Worm (Caenorhabditis elegans) whole organism, L4 larva: Measurements from ENCODE around the gene Y62H9A.16.

ENCODE experiments used
- T26A8.4 ChIP-seq: fragments of 200-800 bp; sonication (Bioruptor generic); IDR thresholded peaks from 2 replicates; pipeline ENCODE4 v1.3.6; 2022; ENCODE audit warnings: missing genetic modification characterization, missing compliant biosample characterization
- daf-16 ChIP-seq, 3 experiments: sonication (generic microtip); optimal IDR thresholded peaks; 2 replicates each; lab custom pipeline; 2016 to 2017; ENCODE audit warnings: missing genetic modification characterization in 3 of 3, missing genetic modification reagents in 3 of 3, mild to moderate bottlenecking in 2 of 3, missing compliant biosample characterization in 2 of 3, missing biosample characterization in 1 of 3, moderate library complexity in 1 of 3
- daf-8 ChIP-seq: fragments of 200-800 bp; sonication (Bioruptor generic); IDR thresholded peaks from 2 replicates; pipeline ENCODE4 v1.3.6; 2022; ENCODE audit warnings: missing genetic modification characterization, missing compliant biosample characterization
- dmd-8 ChIP-seq: fragments of 200-800 bp; sonication (Bioruptor generic); IDR thresholded peaks from 2 replicates; pipeline ENCODE4 v1.3.6; 2022; ENCODE audit warnings: missing genetic modification characterization, missing compliant biosample characterization
- duxl-1 ChIP-seq: sonication (generic microtip); optimal IDR thresholded peaks from 2 replicates; lab custom pipeline; 2016; ENCODE audit warnings: mild to moderate bottlenecking, missing genetic modification characterization, moderate library complexity, missing compliant biosample characterization; ENCODE audit not compliant: poor library complexity
- fkh-10 ChIP-seq: fragments of 150-350 bp; optimal IDR thresholded peaks from 2 replicates; lab custom pipeline; 2014; ENCODE audit warnings: missing biosample characterization, missing genetic modification reagents, missing genetic modification characterization
- gei-8 ChIP-seq: fragments of 200-800 bp; sonication (Bioruptor generic); optimal IDR thresholded peaks from 2 replicates; lab custom pipeline; 2018; ENCODE audit warnings: mild to moderate bottlenecking, missing genetic modification characterization, missing compliant biosample characterization
- hlh-11 ChIP-seq: fragments of 200-800 bp; sonication (Bioruptor generic); optimal IDR thresholded peaks from 2 replicates; lab custom pipeline; 2018; ENCODE audit warnings: mild to moderate bottlenecking, missing genetic modification characterization, missing compliant biosample characterization
- hlh-30 ChIP-seq: sonication (generic microtip); optimal IDR thresholded peaks from 2 replicates; lab custom pipeline; 2017; ENCODE audit warnings: antibody characterized with exemption, mild to moderate bottlenecking, missing genetic modification characterization, missing compliant biosample characterization; ENCODE audit not compliant: insufficient read depth
- lim-7 ChIP-seq: fragments of 200-800 bp; sonication (Bioruptor generic); IDR thresholded peaks from 2 replicates; pipeline ENCODE4 v1.3.6; 2022; ENCODE audit warnings: missing genetic modification characterization, missing compliant biosample characterization
- madf-5 ChIP-seq, 2 experiments: fragments of 200-800 bp; sonication (Bioruptor generic); IDR thresholded peaks; 2 replicates each; pipeline ENCODE4 v1.3.6; 2022; ENCODE audit warnings: missing compliant biosample characterization in 2 of 2, missing genetic modification characterization in 2 of 2
- mes-2 ChIP-seq: sonication (generic microtip); optimal IDR thresholded peaks from 2 replicates; lab custom pipeline; 2016; ENCODE audit warnings: missing genotype, mild to moderate bottlenecking, missing genetic modification characterization, missing compliant biosample characterization; ENCODE audit not compliant: poor library complexity, severe bottlenecking
- mxl-2 ChIP-seq: fragments of 200-800 bp; sonication (Bioruptor generic); conservative IDR thresholded peaks from 2 replicates; pipeline ENCODE4 v1.3.6; 2022; ENCODE audit warnings: missing genetic modification reagents, missing genetic modification characterization, missing compliant biosample characterization
- mxl-3 ChIP-seq: fragments of 200-800 bp; sonication (Bioruptor generic); optimal IDR thresholded peaks from 2 replicates; lab custom pipeline; 2018; ENCODE audit warnings: mild to moderate bottlenecking, missing genetic modification characterization, missing compliant biosample characterization
- nhr-11 ChIP-seq: fragments of 150-350 bp; optimal IDR thresholded peaks from 2 replicates; lab custom pipeline; 2014; ENCODE audit warnings: missing biosample characterization, missing genetic modification characterization
- nhr-237 ChIP-seq: sonication (generic microtip); optimal IDR thresholded peaks from 2 replicates; lab custom pipeline; 2017; ENCODE audit warnings: missing biosample characterization, missing genetic modification characterization
- nhr-25 ChIP-seq: sonication (generic microtip); optimal IDR thresholded peaks from 2 replicates; lab custom pipeline; 2017; ENCODE audit warnings: missing genetic modification characterization, mild to moderate bottlenecking, missing compliant biosample characterization, antibody characterized with exemption, moderate library complexity, borderline replicate concordance; ENCODE audit not compliant: insufficient read depth
- nhr-28 ChIP-seq: fragments of 150-350 bp; optimal IDR thresholded peaks from 2 replicates; lab custom pipeline; 2014; ENCODE audit warnings: missing biosample characterization, missing genetic modification characterization
- nhr-41 ChIP-seq: fragments of 200-800 bp; sonication (Bioruptor generic); IDR thresholded peaks from 2 replicates; pipeline ENCODE4 v1.3.6; 2022; ENCODE audit warnings: missing genetic modification reagents, missing genetic modification characterization, missing compliant biosample characterization
- nhr-48 ChIP-seq: sonication (generic microtip); optimal IDR thresholded peaks from 2 replicates; lab custom pipeline; 2016; ENCODE audit warnings: mild to moderate bottlenecking, missing genetic modification characterization, missing compliant biosample characterization
- php-3 ChIP-seq: fragments of 200-800 bp; sonication (Bioruptor generic); IDR thresholded peaks from 2 replicates; pipeline ENCODE4 v1.3.6; 2022; ENCODE audit warnings: missing genetic modification reagents, missing genetic modification characterization, missing compliant biosample characterization
- pqm-1 ChIP-seq: sonication (generic microtip); optimal IDR thresholded peaks from 2 replicates; lab custom pipeline; 2017; ENCODE audit warnings: missing biosample characterization, missing genetic modification characterization
- spr-1 ChIP-seq: sonication (generic microtip); optimal IDR thresholded peaks from 2 replicates; lab custom pipeline; 2016; ENCODE audit warnings: mild to moderate bottlenecking, missing genetic modification characterization, missing compliant biosample characterization
- unc-39 ChIP-seq: sonication (generic microtip); optimal IDR thresholded peaks from 2 replicates; lab custom pipeline; 2017; ENCODE audit warnings: missing biosample characterization, missing genetic modification characterization
- unc-62 ChIP-seq, 3 experiments: fragments of 150-350 bp in 1 of 3; sonication (generic microtip); optimal IDR thresholded peaks in 2 of 3; peaks in 1 of 3; 1 replicate in 1 of 3; 2 replicates in 2 of 3; lab custom pipeline; 2014 to 2017; ENCODE audit warnings: missing biosample characterization in 3 of 3, missing genetic modification characterization in 3 of 3, missing genetic modification reagents in 3 of 3, missing genotype in 1 of 3
- vab-7 ChIP-seq: fragments of 200-800 bp; sonication (Bioruptor generic); IDR thresholded peaks from 2 replicates; pipeline ENCODE4 v1.3.6; 2022; ENCODE audit warnings: missing genetic modification reagents, missing genetic modification characterization, missing compliant biosample characterization
- zfp-2 ChIP-seq: sonication (generic microtip); optimal IDR thresholded peaks from 2 replicates; lab custom pipeline; 2016; ENCODE audit warnings: mild to moderate bottlenecking, missing genetic modification characterization, missing compliant biosample characterization
- zfp-3 ChIP-seq: fragments of 200-800 bp; sonication (Bioruptor generic); conservative IDR thresholded peaks from 2 replicates; pipeline ENCODE4 v1.3.6; 2022; ENCODE audit warnings: missing genetic modification reagents, missing genetic modification characterization, missing compliant biosample characterization
- zip-11 ChIP-seq: fragments of 200-800 bp; sonication (Bioruptor generic); IDR thresholded peaks from 2 replicates; pipeline ENCODE4 v1.3.6; 2022; ENCODE audit warnings: missing genetic modification characterization, missing compliant biosample characterization
- zip-2 ChIP-seq: fragments of 150-350 bp; optimal IDR thresholded peaks from 2 replicates; lab custom pipeline; 2014; ENCODE audit warnings: missing biosample characterization, missing genetic modification characterization

The Y62H9A.16 gene

DNA sequence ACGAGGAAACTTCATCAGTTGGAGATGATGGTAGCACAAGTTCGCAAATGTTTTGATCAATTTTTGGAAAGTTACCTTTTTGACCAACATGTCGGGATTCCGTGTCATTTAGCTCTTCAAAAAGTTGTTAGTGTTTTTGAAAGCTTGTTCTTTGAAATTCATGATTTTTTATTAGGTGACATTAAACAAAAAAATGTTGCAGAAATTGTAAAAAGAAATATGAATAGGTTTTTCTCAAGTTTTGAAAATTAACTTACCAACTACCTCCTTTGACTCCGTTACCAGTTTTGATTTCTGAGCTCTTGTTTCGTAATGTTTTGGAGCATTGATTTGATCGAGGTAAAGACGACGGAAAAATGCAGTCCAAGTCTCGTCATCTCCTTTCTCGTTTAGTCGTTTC is 34.0 kb downstream of the Y62H9A.16 start:
- TF ChIP-seq unc-62 (GFP tag; optimal IDR thresholded peaks at IDR 0.05 in 1 of 2; lab: Kevin White, UChicago) (peak in 1 of 2 experiments; percentile 94), unc-62 (tag; optimal IDR thresholded peaks at IDR 0.05; lab: Kevin White, UChicago) (no peak), zip-11 (GFP tag; lab: Robert Waterston, UW) (no peak)
- TF ChIP-seq, all 104 proteins: peak for 1

ce11 chrX:11953229-11953628 is 35.1 kb downstream of the Y62H9A.16 start, which contains the start of gene T08D10.4:
TSS of gene T08D10.4 (minus strand) at chrX:11953329.
- TF ChIP-seq unc-62 (GFP tag; optimal IDR thresholded peaks at IDR 0.05 in 1 of 2; lab: Kevin White, UChicago) (peak in 1 of 2 experiments; percentile 8), unc-62 (tag; optimal IDR thresholded peaks at IDR 0.05; lab: Kevin White, UChicago) (no peak), nhr-48 (tag; lab: Kevin White, UChicago) (no peak), T26A8.4 (GFP tag; lab: Robert Waterston, UW) (no peak)
- TF ChIP-seq, all 104 proteins: peak for 1

ce11 chrX:11955125-11955524 is 37.0 kb downstream of the Y62H9A.16 start, which contains the start of gene T08D10.3:
TSS of gene T08D10.3 (plus strand) at chrX:11955425.
- TF ChIP-seq fkh-10 (GFP tag; lab: Kevin White, UChicago) (no peak), pqm-1 (tag; lab: Kevin White, UChicago) (no peak), dmd-8 (GFP tag; lab: Robert Waterston, UW) (no peak), nhr-28 (tag; lab: Kevin White, UChicago) (no peak), zip-2 (tag; lab: Kevin White, UChicago) (no peak), daf-16 (GFP tag; optimal IDR thresholded peaks at IDR 0.05; lab: Kevin White, UChicago) (no peak), daf-16 (tag; optimal IDR thresholded peaks at IDR 0.05; lab: Kevin White, UChicago) (no peak), vab-7 (GFP tag; lab: Robert Waterston, UW) (no peak), zip-11 (GFP tag; lab: Robert Waterston, UW) (no peak), daf-8 (GFP tag; lab: Robert Waterston, UW) (no peak), unc-39 (tag; lab: Kevin White, UChicago) (no peak), hlh-30 (tag; lab: Kevin White, UChicago) (no peak), lim-7 (GFP tag; lab: Robert Waterston, UW) (no peak), gei-8 (GFP tag; lab: Kevin White, UChicago) (no peak), T26A8.4 (GFP tag; lab: Robert Waterston, UW) (no peak)
- TF ChIP-seq, all 104 proteins: peak for 0

DNA sequence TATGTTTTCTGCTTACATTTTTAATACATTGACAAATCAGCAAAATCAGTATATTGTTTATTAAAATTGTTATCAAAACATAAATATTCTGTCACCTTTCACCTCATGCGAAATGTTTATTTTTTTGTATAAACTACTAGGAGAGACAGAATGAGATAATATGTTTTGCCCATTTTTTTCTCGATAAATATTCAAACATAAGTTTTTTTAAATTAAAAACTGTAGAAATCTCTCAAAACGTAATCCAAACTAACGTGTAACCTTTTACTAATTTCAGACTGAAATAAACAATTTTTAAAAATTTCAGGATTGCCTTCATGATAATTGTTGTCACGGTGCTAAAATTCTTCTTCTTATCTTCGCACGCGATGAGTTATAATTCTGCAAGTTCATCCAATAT is 39.2 kb downstream of the Y62H9A.16 start, which contains the start of gene T08D10.5:
Gene T08D10.5 (plus strand): TSS at position 301 of the 400 bp plus-strand sequence.
- TF ChIP-seq mes-2: no peak
- no peak for TF ChIP-seq nhr-25 (tag; lab: Kevin White, UChicago)
- TF ChIP-seq zfp-3 (GFP tag; lab: Robert Waterston, UW): no peak
- TF ChIP-seq nhr-237 (tag; lab: Kevin White, UChicago): no peak
- no peak for TF ChIP-seq mxl-3 (GFP tag; lab: Kevin White, UChicago)
- TF ChIP-seq duxl-1 (tag; lab: Kevin White, UChicago): no peak
- no peak for TF ChIP-seq php-3 (GFP tag; lab: Robert Waterston, UW)
- TF ChIP-seq madf-5 (GFP tag; IDR thresholded peaks at IDR 0.05; lab: Robert Waterston, UW): no peak
- no peak for TF ChIP-seq zfp-2
- TF ChIP-seq nhr-11: no peak
- no peak for TF ChIP-seq spr-1 (tag; lab: Kevin White, UChicago)
- TF ChIP-seq nhr-41 (GFP tag; lab: Robert Waterston, UW): no peak
- TF ChIP-seq mxl-2: no peak

DNA sequence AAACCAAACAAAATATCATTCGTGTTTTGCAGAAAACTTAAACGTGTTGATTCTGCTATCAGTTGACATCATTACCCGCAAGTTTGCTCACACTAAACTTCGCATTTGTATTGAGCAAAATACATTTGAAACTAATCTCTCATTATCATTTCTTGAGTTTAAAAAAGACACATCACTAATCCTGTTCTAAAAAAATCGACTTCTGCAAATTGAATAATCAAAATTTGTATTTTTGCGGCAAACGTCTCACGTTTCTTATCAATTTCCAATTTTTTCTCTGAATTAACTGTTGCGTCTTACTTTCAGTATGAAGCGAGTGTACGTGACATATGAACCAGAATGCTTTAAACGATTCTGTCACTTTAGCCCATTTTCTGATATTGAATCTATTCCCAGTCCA is 41.7 kb downstream of the Y62H9A.16 start, which contains the start of gene C49F5.8:
Gene C49F5.8 (plus strand): TSS at position 301 of the 400 bp plus-strand sequence.
- TF ChIP-seq hlh-11 (tag; lab: Kevin White, UChicago) (no peak), nhr-28 (tag; lab: Kevin White, UChicago) (peak; percentile 1)
